Worm (Caenorhabditis elegans): Measurements from ENCODE around the gene Y41G9A.17.

Gene Y41G9A.17

DNA sequence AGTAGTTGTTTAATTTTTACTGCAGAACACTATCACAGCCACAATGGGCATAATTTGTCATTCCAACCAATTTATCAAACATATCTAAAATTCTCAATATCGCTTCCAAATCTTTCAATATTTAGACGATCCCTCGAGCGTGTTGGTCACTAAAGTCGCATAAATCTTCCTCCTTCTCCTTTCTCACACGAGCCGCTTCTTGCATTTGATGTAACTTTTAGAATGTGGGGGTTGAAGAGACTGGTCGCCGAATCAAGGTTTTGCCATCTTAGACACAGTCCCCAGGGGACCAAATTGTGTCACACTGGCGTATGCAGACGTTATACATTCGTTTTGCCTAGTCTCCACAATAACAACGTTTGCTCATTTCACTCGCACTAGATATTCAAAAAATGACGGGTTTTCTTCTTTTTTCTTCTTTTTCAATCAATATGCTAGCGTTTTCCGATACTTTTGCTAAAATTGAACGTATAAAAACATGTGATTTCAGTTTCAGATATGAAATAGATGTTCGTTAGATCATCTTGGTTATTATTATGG, 42.0 kb downstream of the Y41G9A.17 start, which contains the start of gene gbb-1:
Gene gbb-1 (plus strand): TSS at position 490 of the 540 bp plus-strand sequence.
- TF ChIP-seq aly-1 (tag; optimal IDR thresholded peaks at IDR 0.05) (no peak), tbx-37 (GFP tag; conservative IDR thresholded peaks at IDR 0.05) (no peak), B0310.2 (tag; optimal IDR thresholded peaks at IDR 0.05) (no peak), F13C5.2 (tag; optimal IDR thresholded peaks at IDR 0.05) (no peak)

DNA sequence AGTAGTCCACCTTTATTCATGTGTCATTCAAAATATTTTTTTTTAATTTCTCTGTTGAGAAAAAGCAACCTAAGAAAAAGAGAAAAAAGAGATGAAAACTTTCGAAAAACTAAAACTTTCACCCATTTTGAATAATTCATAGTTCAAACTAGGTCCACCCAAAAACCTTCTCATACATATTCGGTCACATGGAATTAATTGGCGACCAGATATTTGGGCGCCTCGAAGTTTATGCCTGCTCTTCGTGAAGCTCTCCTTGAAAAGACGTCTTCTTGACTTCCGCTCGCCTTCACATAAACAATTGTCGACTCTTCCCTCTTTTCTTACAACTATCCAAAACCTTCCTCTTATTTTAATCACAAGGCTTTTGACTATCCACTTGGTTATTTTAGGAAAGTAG, 43.9 kb downstream of the Y41G9A.17 start:
- TF ChIP-seq tbx-11 (GFP tag; IDR thresholded peaks at IDR 0.05) (no peak), F13C5.2 (tag; optimal IDR thresholded peaks at IDR 0.05) (no peak), ceh-13 (GFP tag; optimal IDR thresholded peaks at IDR 0.05) (no peak)

DNA sequence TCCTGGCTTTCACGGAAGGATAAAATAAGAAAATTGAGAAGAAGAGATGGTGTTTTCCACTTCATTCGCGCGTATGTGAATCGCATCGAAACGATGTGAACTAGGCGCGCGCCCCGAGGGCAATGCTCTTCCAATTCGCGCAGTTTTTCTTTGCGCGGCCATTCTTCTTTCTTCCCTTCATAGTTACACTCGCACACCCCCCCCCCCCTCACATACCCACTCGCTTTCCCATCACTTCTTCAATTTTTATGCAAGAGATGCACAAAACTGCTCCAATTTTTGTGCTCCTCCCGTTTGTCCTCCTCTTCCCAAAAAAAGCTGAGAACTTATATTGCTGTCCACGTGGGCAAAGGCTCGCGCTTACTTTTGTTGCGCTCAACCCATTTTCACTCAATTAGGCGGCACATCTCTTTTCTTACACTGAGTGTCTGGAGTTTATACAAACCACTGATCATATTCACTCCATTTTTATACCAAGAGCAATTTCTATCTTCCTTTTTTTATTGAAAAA, 46.0 kb downstream of the Y41G9A.17 start:
- TF ChIP-seq ceh-36 (tag; optimal IDR thresholded peaks at IDR 0.05) (no peak), scrt-1 (GFP tag; IDR thresholded peaks at IDR 0.05) (no peak)

DNA sequence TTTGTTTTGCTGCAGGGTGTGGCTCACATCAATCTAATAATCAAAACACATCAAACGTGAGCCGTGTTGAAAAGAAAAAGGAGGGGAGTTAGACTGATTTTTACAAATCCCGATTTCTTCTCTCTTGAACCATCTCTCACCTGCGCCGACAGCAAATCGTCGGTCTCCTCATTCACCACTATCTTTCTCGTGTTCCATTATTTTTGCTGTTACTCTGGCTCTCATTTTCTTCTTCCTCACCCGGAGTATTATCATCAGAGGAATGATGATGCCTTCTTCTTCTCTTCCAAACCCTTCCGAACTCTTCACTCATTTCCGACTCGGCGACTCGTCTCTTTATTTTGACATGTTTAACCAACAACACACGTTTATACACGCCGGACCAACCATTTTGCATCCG, 49.3 kb downstream of the Y41G9A.17 start:
- TF ChIP-seq hmbx-1 (tag; optimal IDR thresholded peaks at IDR 0.05): no peak
- no peak for TF ChIP-seq hnd-1 (tag; optimal IDR thresholded peaks at IDR 0.05)
- no peak for TF ChIP-seq hmg-4 (GFP tag; optimal IDR thresholded peaks at IDR 0.05)
- no peak for TF ChIP-seq tbx-11 (GFP tag; IDR thresholded peaks at IDR 0.05)
- TF ChIP-seq flt-1 (GFP tag; IDR thresholded peaks at IDR 0.05): no peak
- no peak for TF ChIP-seq sea-1 (GFP tag; conservative IDR thresholded peaks at IDR 0.05)
- TF ChIP-seq F13C5.2 (tag; optimal IDR thresholded peaks at IDR 0.05): no peak
- no peak for TF ChIP-seq ets-7 (tag; optimal IDR thresholded peaks at IDR 0.05)
- no peak for TF ChIP-seq ama-1 (optimal IDR thresholded peaks at IDR 0.05)
- no peak for TF ChIP-seq tbx-37 (GFP tag; conservative IDR thresholded peaks at IDR 0.05)
- TF ChIP-seq pes-1 (GFP tag; IDR thresholded peaks at IDR 0.05): no peak

DNA sequence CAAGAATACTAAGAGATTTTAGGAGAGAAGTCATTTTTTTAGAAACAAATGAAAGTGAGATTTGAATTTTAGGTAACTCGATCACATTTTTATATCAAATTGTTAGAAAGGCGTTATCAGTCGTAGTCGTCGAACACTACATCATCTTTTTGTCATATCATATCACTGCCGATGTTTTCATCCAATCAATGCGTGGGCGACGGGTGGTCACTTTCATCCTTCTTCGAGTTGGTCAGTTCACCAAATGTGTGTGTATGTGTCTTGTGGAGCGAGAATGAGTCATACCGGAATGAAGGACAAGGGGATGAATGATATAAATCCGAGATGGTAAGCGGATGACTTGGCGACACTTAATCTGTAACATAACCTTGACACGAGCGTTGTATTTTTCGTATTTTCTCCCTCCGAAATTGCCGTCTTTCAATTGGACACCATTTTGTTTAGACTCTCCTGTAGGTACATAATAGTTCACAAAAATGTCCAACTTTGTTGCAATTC, 53.0 kb downstream of the Y41G9A.17 start, which contains the start of the genes Y41G9A.10 and Y41G9A.5:
Gene Y41G9A.10 (minus strand): TSS at position 51 of the 498 bp plus-strand sequence.
Gene Y41G9A.5 (plus strand): TSS at position 160 of the 498 bp plus-strand sequence.
- TF ChIP-seq ceh-36 (tag; optimal IDR thresholded peaks at IDR 0.05) (no peak), aly-1 (tag; optimal IDR thresholded peaks at IDR 0.05) (no peak), B0310.2 (tag; optimal IDR thresholded peaks at IDR 0.05) (no peak), ets-7 (tag; optimal IDR thresholded peaks at IDR 0.05) (no peak), sea-1 (GFP tag; conservative IDR thresholded peaks at IDR 0.05) (no peak), ceh-13 (GFP tag; optimal IDR thresholded peaks at IDR 0.05) (no peak), pes-1 (GFP tag; IDR thresholded peaks at IDR 0.05) (no peak), flt-1 (GFP tag; IDR thresholded peaks at IDR 0.05) (no peak), hmg-4 (GFP tag; optimal IDR thresholded peaks at IDR 0.05) (no peak), hnd-1 (tag; optimal IDR thresholded peaks at IDR 0.05) (no peak), hmbx-1 (tag; optimal IDR thresholded peaks at IDR 0.05) (no peak), tbx-37 (GFP tag; conservative IDR thresholded peaks at IDR 0.05) (no peak), F13C5.2 (tag; optimal IDR thresholded peaks at IDR 0.05) (no peak), tbx-11 (GFP tag; IDR thresholded peaks at IDR 0.05) (no peak), tra-4 (tag; optimal IDR thresholded peaks at IDR 0.05) (no peak), ama-1 (optimal IDR thresholded peaks at IDR 0.05) (no peak)
